Worm (Caenorhabditis elegans): ENCODE measurements around the gene ife-1.

DNA sequence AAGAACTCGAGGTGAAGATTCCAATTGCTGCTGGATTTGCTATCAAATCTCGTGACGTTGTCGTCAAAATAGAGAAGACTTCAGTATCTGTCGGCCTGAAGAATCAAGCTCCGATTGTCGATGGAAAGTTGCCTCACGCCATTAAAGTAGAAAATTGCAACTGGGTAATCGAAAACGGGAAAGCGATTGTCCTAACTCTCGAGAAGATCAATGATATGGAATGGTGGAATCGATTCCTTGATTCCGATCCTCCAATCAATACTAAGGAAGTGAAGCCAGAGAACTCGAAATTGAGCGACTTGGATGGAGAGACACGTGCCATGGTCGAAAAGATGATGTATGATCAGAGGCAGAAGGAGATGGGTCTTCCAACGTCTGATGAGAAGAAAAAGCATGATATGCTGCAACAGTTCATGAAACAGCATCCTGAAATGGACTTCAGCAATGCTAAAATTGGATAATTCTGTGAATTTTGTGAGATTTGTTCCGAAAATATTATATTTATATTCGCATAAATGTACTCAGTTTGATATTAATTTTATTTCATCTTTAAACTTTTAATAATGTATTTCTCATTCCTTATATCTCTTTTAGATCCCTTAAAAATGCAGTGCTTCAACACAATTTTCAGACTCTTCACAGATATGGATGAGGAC lies 1.0 kb upstream of the ife-1 start, which contains the start of gene dro-1:
- TF ChIP-seq pes-1 (GFP tag; IDR thresholded peaks at IDR 0.05), result no peak
- TF ChIP-seq ama-1 (optimal IDR thresholded peaks at IDR 0.05), result no peak
- TF ChIP-seq flt-1 (GFP tag; IDR thresholded peaks at IDR 0.05), result no peak
- TF ChIP-seq aly-1 (tag; optimal IDR thresholded peaks at IDR 0.05), result no peak
- no peak for TF ChIP-seq tbx-11 (GFP tag; IDR thresholded peaks at IDR 0.05)
- no peak for TF ChIP-seq F13C5.2 (tag; optimal IDR thresholded peaks at IDR 0.05)
- no peak for TF ChIP-seq tra-4 (tag; optimal IDR thresholded peaks at IDR 0.05)
